Worm (Caenorhabditis elegans) whole organism, L4 larva: ENCODE results near the gene K02E7.7.
"Not testable (repeated sequence)": the region's sequence is repeated elsewhere in the genome, so short reads cannot be mapped to it uniquely, and the experiment has no call there.

Experiments
- R02D3.7 ChIP-seq: fragments of 150-350 bp; sonication (generic microtip); optimal IDR thresholded peaks from 3 replicates; lab custom pipeline; 2014; ENCODE audit warnings: missing biosample characterization, missing genetic modification characterization
- ceh-82 ChIP-seq: sonication (generic microtip); optimal IDR thresholded peaks from 2 replicates; lab custom pipeline; 2017; ENCODE audit warnings: missing biosample characterization, missing genetic modification characterization
- daf-16 ChIP-seq, 3 experiments: sonication (generic microtip); optimal IDR thresholded peaks; 2 replicates each; lab custom pipeline; 2016 to 2017; ENCODE audit warnings: missing genetic modification characterization in 3 of 3, missing genetic modification reagents in 3 of 3, mild to moderate bottlenecking in 2 of 3, missing compliant biosample characterization in 2 of 3, missing biosample characterization in 1 of 3, moderate library complexity in 1 of 3
- daf-19 ChIP-seq: fragments of 200-800 bp; sonication (Bioruptor generic); conservative IDR thresholded peaks from 2 replicates; pipeline ENCODE4 v1.3.6; 2022; ENCODE audit warnings: missing genetic modification characterization, missing compliant biosample characterization
- lin-13 ChIP-seq: fragments of 150-350 bp; optimal IDR thresholded peaks from 2 replicates; lab custom pipeline; 2014; ENCODE audit warnings: missing biosample characterization, missing genetic modification reagents, missing genetic modification characterization
- madf-9 ChIP-seq: fragments of 200-800 bp; sonication (Bioruptor generic); conservative IDR thresholded peaks from 2 replicates; pipeline ENCODE4 v1.3.6; 2022; ENCODE audit warnings: missing genetic modification reagents, missing genetic modification characterization, missing compliant biosample characterization
- mep-1 ChIP-seq: fragments of 150-350 bp; sonication (generic microtip); optimal IDR thresholded peaks from 3 replicates; lab custom pipeline; 2014; ENCODE audit warnings: missing biosample characterization, missing genetic modification characterization
- nhr-28 ChIP-seq: fragments of 150-350 bp; optimal IDR thresholded peaks from 2 replicates; lab custom pipeline; 2014; ENCODE audit warnings: missing biosample characterization, missing genetic modification characterization
- nhr-77 ChIP-seq: fragments of 150-350 bp; optimal IDR thresholded peaks from 2 replicates; lab custom pipeline; 2014; ENCODE audit warnings: missing biosample characterization, missing genetic modification characterization
- php-3 ChIP-seq: fragments of 200-800 bp; sonication (Bioruptor generic); IDR thresholded peaks from 2 replicates; pipeline ENCODE4 v1.3.6; 2022; ENCODE audit warnings: missing genetic modification reagents, missing genetic modification characterization, missing compliant biosample characterization
- skn-1 ChIP-seq: fragments of 150-350 bp; optimal IDR thresholded peaks from 2 replicates; lab custom pipeline; 2014; ENCODE audit warnings: missing biosample characterization, missing genetic modification characterization
- unc-39 ChIP-seq: sonication (generic microtip); optimal IDR thresholded peaks from 2 replicates; lab custom pipeline; 2017; ENCODE audit warnings: missing biosample characterization, missing genetic modification characterization
- vab-7 ChIP-seq: fragments of 200-800 bp; sonication (Bioruptor generic); IDR thresholded peaks from 2 replicates; pipeline ENCODE4 v1.3.6; 2022; ENCODE audit warnings: missing genetic modification reagents, missing genetic modification characterization, missing compliant biosample characterization

ce11 chrII:1054724-1055123 is at the start of gene K02E7.7:
- not testable (repeated sequence) for TF ChIP-seq skn-1 (tag; lab: Kevin White, UChicago); nhr-28 (tag; lab: Kevin White, UChicago); unc-39 (tag; lab: Kevin White, UChicago); daf-16 (GFP tag; optimal IDR thresholded peaks at IDR 0.05; lab: Kevin White, UChicago); daf-16 (tag; optimal IDR thresholded peaks at IDR 0.05; lab: Kevin White, UChicago); lin-13; nhr-77 (tag; lab: Kevin White, UChicago); ceh-82 (tag; lab: Kevin White, UChicago); daf-19; R02D3.7 (tag; lab: Kevin White, UChicago); mep-1 (tag; lab: Kevin White, UChicago); php-3 (GFP tag; lab: Robert Waterston, UW); vab-7 (GFP tag; lab: Robert Waterston, UW); madf-9 (GFP tag; lab: Robert Waterston, UW)
